Worm (Caenorhabditis elegans): Measurements from ENCODE around the gene C28D4.5.

C28D4.5 gene

ce11 chrIV:9746762-9747161, at the start of gene C28D4.5:
C28D4.5 (minus strand) TSS chrIV:9746862.
- TF ChIP-seq nhr-67 (tag; optimal IDR thresholded peaks at IDR 0.05) (no peak), nhr-77 (tag; optimal IDR thresholded peaks at IDR 0.05) (no peak), elt-1 (tag; optimal IDR thresholded peaks at IDR 0.05) (no peak), jun-1 (tag; optimal IDR thresholded peaks at IDR 0.05) (no peak)

DNA sequence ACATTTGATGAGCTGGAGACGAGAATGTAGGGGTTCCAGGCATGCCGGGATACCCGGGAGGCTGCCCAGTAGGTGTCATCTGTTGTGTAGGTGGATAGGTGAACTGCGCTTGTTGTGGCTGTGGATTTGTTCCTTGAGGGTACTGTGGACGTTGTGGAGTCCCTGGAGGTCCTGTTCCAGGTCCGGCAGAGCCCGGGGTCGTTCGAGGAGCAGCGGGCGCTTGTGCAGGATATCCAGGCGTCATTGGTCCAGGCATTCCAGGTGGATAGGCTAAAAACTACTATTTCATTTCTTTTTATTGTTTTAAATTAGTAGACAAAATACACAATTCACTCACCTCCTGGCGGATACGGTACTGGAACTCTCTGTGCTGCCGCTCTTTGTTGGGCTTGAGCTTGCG, 48.6 kb upstream of the C28D4.5 start:
- TF ChIP-seq aly-2 (tag; optimal IDR thresholded peaks at IDR 0.05) (no peak), tbx-2 (tag; optimal IDR thresholded peaks at IDR 0.05) (no peak), nhr-25 (tag; optimal IDR thresholded peaks at IDR 0.05) (no peak), jun-1 (tag; optimal IDR thresholded peaks at IDR 0.05) (no peak), nhr-76 (tag; optimal IDR thresholded peaks at IDR 0.05) (no peak), zag-1 (tag; optimal IDR thresholded peaks at IDR 0.05) (no peak), lsy-12 (tag; optimal IDR thresholded peaks at IDR 0.05) (no peak), nhr-28 (tag; optimal IDR thresholded peaks at IDR 0.05) (no peak), fkh-2 (tag; optimal IDR thresholded peaks at IDR 0.05) (no peak), ceh-82 (tag; optimal IDR thresholded peaks at IDR 0.05) (no peak), R02D3.7 (tag; optimal IDR thresholded peaks at IDR 0.05) (no peak)

- peak; percentile 36 for TF ChIP-seq nhr-25 (tag; optimal IDR thresholded peaks at IDR 0.05)
- no peak for TF ChIP-seq nhr-12 (tag; optimal IDR thresholded peaks at IDR 0.05)
- peak; percentile 60 for TF ChIP-seq lin-39 (tag; optimal IDR thresholded peaks at IDR 0.05)
- TF ChIP-seq unc-62 (GFP tag; optimal IDR thresholded peaks at IDR 0.05), result peak; percentile 68
Observed at ce11 chrIV:9790708-9791107, 44.0 kb upstream of the C28D4.5 start.

ce11 chrIV:9789496-9789895, 42.8 kb upstream of the C28D4.5 start, which contains the start of gene T13F2.4:
T13F2.4 (plus strand) TSS chrIV:9789796.
- TF ChIP-seq fkh-10 (GFP tag; optimal IDR thresholded peaks at IDR 0.05) (no peak), unc-62 (GFP tag; optimal IDR thresholded peaks at IDR 0.05) (no peak), daf-12 (tag; optimal IDR thresholded peaks at IDR 0.05) (no peak), nhr-12 (tag; optimal IDR thresholded peaks at IDR 0.05) (no peak), nhr-28 (tag; optimal IDR thresholded peaks at IDR 0.05) (no peak), fos-1 (tag; optimal IDR thresholded peaks at IDR 0.05) (no peak), sea-2 (GFP tag; optimal IDR thresholded peaks at IDR 0.05) (no peak), nhr-11 (tag; optimal IDR thresholded peaks at IDR 0.05) (no peak), lsy-12 (tag; optimal IDR thresholded peaks at IDR 0.05) (no peak), eor-1 (tag; optimal IDR thresholded peaks at IDR 0.05) (no peak), mml-1 (tag; optimal IDR thresholded peaks at IDR 0.05) (no peak), nhr-67 (tag; optimal IDR thresholded peaks at IDR 0.05) (no peak), ZK546.5 (tag; optimal IDR thresholded peaks at IDR 0.05) (no peak), elt-2 (tag; optimal IDR thresholded peaks at IDR 0.05) (no peak), ztf-11 (tag; optimal IDR thresholded peaks at IDR 0.05) (no peak)

DNA sequence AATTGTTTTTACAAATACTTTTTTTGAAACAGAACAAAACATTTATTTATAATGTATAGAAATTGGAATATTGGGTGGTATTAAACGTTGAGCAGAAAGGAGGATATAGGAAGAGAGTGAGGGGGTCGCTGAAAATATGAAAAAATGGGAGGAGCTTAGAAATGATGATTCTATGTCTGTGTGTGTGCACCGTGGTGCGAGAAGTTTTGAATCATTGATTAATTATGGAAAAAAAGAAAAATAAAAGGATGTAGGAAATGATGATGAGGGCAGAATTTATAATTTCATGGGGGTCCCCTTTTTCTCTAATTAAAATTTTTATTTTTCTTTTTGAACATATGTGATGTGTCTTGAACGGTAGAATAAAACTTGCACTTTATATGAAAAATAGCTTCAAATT, 38.0 kb upstream of the C28D4.5 start, which contains the start of gene sre-4:
Gene sre-4, minus strand, starts transcription at position 101 of the 400 bp plus-strand sequence.
- TF ChIP-seq elt-2 (tag; optimal IDR thresholded peaks at IDR 0.05) (no peak), ztf-11 (tag; optimal IDR thresholded peaks at IDR 0.05) (no peak), elt-1 (tag; optimal IDR thresholded peaks at IDR 0.05) (no peak), ama-1 (optimal IDR thresholded peaks at IDR 0.05) (no peak), aly-2 (tag; optimal IDR thresholded peaks at IDR 0.05) (no peak)

ce11 chrIV:9778016-9778415, 31.4 kb upstream of the C28D4.5 start, which contains the start of gene T13F2.6:
T13F2.6 (plus strand) TSS chrIV:9778321.
- TF ChIP-seq ceh-82 (tag; optimal IDR thresholded peaks at IDR 0.05) (no peak), fos-1 (tag; optimal IDR thresholded peaks at IDR 0.05) (no peak), nhr-11 (tag; optimal IDR thresholded peaks at IDR 0.05) (no peak), nhr-43 (tag; optimal IDR thresholded peaks at IDR 0.05; ENCODE audit: poor library complexity, severe bottlenecking) (no peak), unc-62 (GFP tag; optimal IDR thresholded peaks at IDR 0.05) (no peak), nhr-23 (tag; optimal IDR thresholded peaks at IDR 0.05) (no peak), nhr-28 (tag; optimal IDR thresholded peaks at IDR 0.05) (no peak), nhr-76 (tag; optimal IDR thresholded peaks at IDR 0.05) (no peak), lsy-12 (tag; optimal IDR thresholded peaks at IDR 0.05) (no peak), lin-39 (tag; optimal IDR thresholded peaks at IDR 0.05) (no peak), sea-2 (GFP tag; optimal IDR thresholded peaks at IDR 0.05) (no peak), hmg-11 (tag; optimal IDR thresholded peaks at IDR 0.05) (no peak), eor-1 (tag; optimal IDR thresholded peaks at IDR 0.05) (no peak), fkh-10 (GFP tag; optimal IDR thresholded peaks at IDR 0.05) (no peak), ZK546.5 (tag; optimal IDR thresholded peaks at IDR 0.05) (no peak), nhr-77 (tag; optimal IDR thresholded peaks at IDR 0.05) (no peak), elt-1 (tag; optimal IDR thresholded peaks at IDR 0.05) (no peak), nhr-67 (tag; optimal IDR thresholded peaks at IDR 0.05) (no peak), unc-39 (tag; optimal IDR thresholded peaks at IDR 0.05) (no peak)

All from whole organism, L3 larva.